Worm (Caenorhabditis elegans) whole organism, L1 larva: Measurements from ENCODE around the gene oatr-1.

Experiments
- C04F5.9 ChIP-seq: sonication (generic microtip); optimal IDR thresholded peaks from 2 replicates; lab custom pipeline; 2016; ENCODE audit warnings: missing genetic modification characterization, missing compliant biosample characterization
- F16B12.6 ChIP-seq: fragments of 150-350 bp; optimal IDR thresholded peaks from 2 replicates; lab custom pipeline; 2014; ENCODE audit warnings: missing biosample characterization, missing genetic modification characterization
- Y116A8C.19 ChIP-seq: sonication (generic microtip); optimal IDR thresholded peaks from 2 replicates; lab custom pipeline; 2016; ENCODE audit warnings: missing compliant biosample characterization, missing genetic modification characterization, borderline replicate concordance
- alr-1 ChIP-seq: fragments of 200-800 bp; sonication (Bioruptor generic); optimal IDR thresholded peaks from 2 replicates; lab custom pipeline; 2018; ENCODE audit warnings: borderline replicate concordance, mild to moderate bottlenecking, missing genetic modification characterization, missing compliant biosample characterization
- aly-2 ChIP-seq: fragments of 150-350 bp; optimal IDR thresholded peaks from 2 replicates; lab custom pipeline; 2014; ENCODE audit warnings: missing biosample characterization, missing genetic modification characterization
- blmp-1 ChIP-seq: fragments of 150-350 bp; optimal IDR thresholded peaks from 2 replicates; lab custom pipeline; 2014; ENCODE audit warnings: missing biosample characterization, missing genetic modification characterization
- ceh-63 ChIP-seq: fragments of 200-800 bp; sonication (Bioruptor generic); optimal IDR thresholded peaks from 2 replicates; lab custom pipeline; 2018; ENCODE audit warnings: mild to moderate bottlenecking, missing genetic modification characterization, missing compliant biosample characterization
- ceh-8 ChIP-seq: fragments of 200-800 bp; sonication (Bioruptor generic); optimal IDR thresholded peaks from 2 replicates; lab custom pipeline; 2018; ENCODE audit warnings: mild to moderate bottlenecking, missing genetic modification characterization, moderate library complexity, missing compliant biosample characterization
- ces-1 ChIP-seq: fragments of 150-350 bp; optimal IDR thresholded peaks from 2 replicates; lab custom pipeline; 2014; ENCODE audit warnings: missing biosample characterization, missing genetic modification reagents, missing genetic modification characterization
- dpl-1 ChIP-seq, 3 experiments: fragments of 150-350 bp in 2 of 3; sonication (generic microtip) in 1 of 3; optimal IDR thresholded peaks; 2 replicates each; lab custom pipeline; 2014 to 2017; ENCODE audit warnings: missing biosample characterization in 3 of 3, missing genetic modification characterization in 3 of 3, missing genetic modification reagents in 3 of 3
- efl-1 ChIP-seq, 4 experiments: fragments of 150-350 bp; optimal IDR thresholded peaks in 3 of 4; peaks in 1 of 4; 1 replicate in 1 of 4; 2 replicates in 3 of 4; lab custom pipeline; 2014; ENCODE audit warnings: missing biosample characterization in 2 of 4, missing genetic modification characterization in 2 of 4, missing genetic modification reagents in 2 of 4
- efl-3 ChIP-seq: fragments of 200-800 bp; sonication (Bioruptor generic); optimal IDR thresholded peaks from 2 replicates; lab custom pipeline; 2018; ENCODE audit warnings: mild to moderate bottlenecking, missing genetic modification characterization, missing compliant biosample characterization
- egl-13 ChIP-seq: sonication (generic microtip); optimal IDR thresholded peaks from 2 replicates; lab custom pipeline; 2016; ENCODE audit warnings: missing genotype, missing genetic modification reagents, missing genetic modification characterization, missing compliant biosample characterization
- egl-27 ChIP-seq, 2 experiments: fragments of 150-350 bp in 1 of 2; sonication (generic microtip); optimal IDR thresholded peaks; 3 replicates each; lab custom pipeline; 2017 to 2018; ENCODE audit warnings: missing biosample characterization in 2 of 2, missing genetic modification characterization in 2 of 2, missing genetic modification reagents in 2 of 2
- ets-5 ChIP-seq: fragments of 200-800 bp; sonication (Bioruptor generic); IDR thresholded peaks from 2 replicates; pipeline ENCODE4 v1.3.6; 2022; ENCODE audit warnings: missing genetic modification characterization, missing compliant biosample characterization
- fkh-8 ChIP-seq: sonication (generic microtip); optimal IDR thresholded peaks from 2 replicates; lab custom pipeline; 2016; ENCODE audit warnings: mild to moderate bottlenecking, missing genetic modification characterization, missing compliant biosample characterization
- hlh-4 ChIP-seq: sonication (generic microtip); optimal IDR thresholded peaks from 2 replicates; lab custom pipeline; 2016; ENCODE audit warnings: mild to moderate bottlenecking, missing genetic modification characterization, missing compliant biosample characterization
- hpl-2 ChIP-seq: fragments of 150-350 bp; optimal IDR thresholded peaks from 2 replicates; lab custom pipeline; 2014; ENCODE audit warnings: missing biosample characterization, missing genetic modification reagents, missing genetic modification characterization
- irx-1 ChIP-seq: sonication (generic microtip); optimal IDR thresholded peaks from 2 replicates; lab custom pipeline; 2016; ENCODE audit warnings: missing genetic modification characterization, missing compliant biosample characterization
- lin-13 ChIP-seq: fragments of 150-350 bp; optimal IDR thresholded peaks from 2 replicates; lab custom pipeline; 2014; ENCODE audit warnings: missing biosample characterization, missing genetic modification reagents, missing genetic modification characterization
- lin-14 ChIP-seq: fragments of 200-800 bp; sonication (Bioruptor generic); optimal IDR thresholded peaks from 2 replicates; lab custom pipeline; 2018; ENCODE audit warnings: mild to moderate bottlenecking, missing genetic modification characterization, moderate library complexity, missing compliant biosample characterization
- lin-15B ChIP-seq: fragments of 150-350 bp; sonication (generic microtip); optimal IDR thresholded peaks from 3 replicates; lab custom pipeline; 2014; ENCODE audit warnings: missing biosample characterization, missing genetic modification characterization
- lin-35 ChIP-seq, 2 experiments: fragments of 150-350 bp; optimal IDR thresholded peaks; 2 replicates each; lab custom pipeline; 2014; ENCODE audit warnings: missing biosample characterization in 2 of 2, missing genetic modification characterization in 2 of 2, missing genetic modification reagents in 2 of 2
- lir-3 ChIP-seq: sonication (generic microtip); optimal IDR thresholded peaks from 2 replicates; lab custom pipeline; 2016; ENCODE audit warnings: mild to moderate bottlenecking, missing genetic modification characterization, moderate library complexity, missing compliant biosample characterization; ENCODE audit not compliant: poor library complexity
- lsy-2 ChIP-seq, 2 experiments: fragments of 150-350 bp; optimal IDR thresholded peaks; 2 replicates each; lab custom pipeline; 2014; ENCODE audit warnings: missing biosample characterization in 2 of 2, missing genetic modification characterization in 2 of 2
- mab-9 ChIP-seq: fragments of 200-800 bp; sonication (Bioruptor generic); IDR thresholded peaks from 2 replicates; pipeline ENCODE4 v1.3.6; 2022; ENCODE audit warnings: missing genetic modification reagents, missing genetic modification characterization, missing compliant biosample characterization
- mdl-1 ChIP-seq, 2 experiments: fragments of 150-350 bp; optimal IDR thresholded peaks; 2 replicates each; lab custom pipeline; 2014 to 2017; ENCODE audit warnings: missing biosample characterization in 2 of 2, missing genetic modification characterization in 2 of 2, inconsistent platforms in 1 of 2
- mef-2 ChIP-seq: fragments of 150-350 bp; optimal IDR thresholded peaks from 2 replicates; lab custom pipeline; 2014; ENCODE audit warnings: missing biosample characterization, missing genetic modification characterization
- nhr-11 ChIP-seq: fragments of 150-350 bp; optimal IDR thresholded peaks from 2 replicates; lab custom pipeline; 2014; ENCODE audit warnings: missing biosample characterization, missing genetic modification characterization
- nhr-19 ChIP-seq: fragments of 200-800 bp; sonication (Bioruptor generic); conservative IDR thresholded peaks from 2 replicates; pipeline ENCODE4 v1.3.6; 2022; ENCODE audit warnings: missing genetic modification characterization, missing compliant biosample characterization
- nhr-28 ChIP-seq: fragments of 150-350 bp; optimal IDR thresholded peaks from 2 replicates; lab custom pipeline; 2014; ENCODE audit warnings: missing biosample characterization, missing genetic modification characterization
- nhr-47 ChIP-seq: sonication (generic microtip); optimal IDR thresholded peaks from 2 replicates; lab custom pipeline; 2016; ENCODE audit warnings: mild to moderate bottlenecking, missing genetic modification characterization, moderate library complexity, missing compliant biosample characterization
- nhr-77 ChIP-seq: fragments of 150-350 bp; optimal IDR thresholded peaks from 2 replicates; lab custom pipeline; 2014; ENCODE audit warnings: missing biosample characterization, missing genetic modification characterization
- nhr-84 ChIP-seq: sonication (generic microtip); optimal IDR thresholded peaks from 2 replicates; lab custom pipeline; 2017; ENCODE audit warnings: missing biosample characterization, missing genetic modification characterization
- nhr-85 ChIP-seq: sonication (generic microtip); peaks from one replicate; lab custom pipeline; 2016; ENCODE audit warnings: missing genetic modification characterization, inconsistent platforms, missing compliant biosample characterization
- nhr-90 ChIP-seq: sonication (generic microtip); optimal IDR thresholded peaks from 2 replicates; lab custom pipeline; 2016; ENCODE audit warnings: mild to moderate bottlenecking, missing genetic modification characterization, missing compliant biosample characterization; ENCODE audit not compliant: poor library complexity
- pag-3 ChIP-seq: sonication (generic microtip); optimal IDR thresholded peaks from 2 replicates; lab custom pipeline; 2017; ENCODE audit warnings: missing genetic modification characterization, mild to moderate bottlenecking, missing compliant biosample characterization, antibody characterized with exemption, borderline replicate concordance; ENCODE audit not compliant: insufficient read depth
- pqm-1 ChIP-seq: sonication (generic microtip); optimal IDR thresholded peaks from 3 replicates; lab custom pipeline; 2017; ENCODE audit warnings: missing biosample characterization, missing genetic modification characterization
- rnt-1 ChIP-seq: sonication (generic microtip); optimal IDR thresholded peaks from 2 replicates; lab custom pipeline; 2016; ENCODE audit warnings: mild to moderate bottlenecking, missing genetic modification characterization, moderate library complexity, missing compliant biosample characterization
- skn-1 ChIP-seq: fragments of 150-350 bp; optimal IDR thresholded peaks from 2 replicates; lab custom pipeline; 2014; ENCODE audit warnings: missing biosample characterization, missing genetic modification characterization
- sox-4 ChIP-seq: sonication (generic microtip); optimal IDR thresholded peaks from 2 replicates; lab custom pipeline; 2016; ENCODE audit warnings: missing genetic modification characterization, missing compliant biosample characterization
- swsn-7 ChIP-seq: sonication (generic microtip); optimal IDR thresholded peaks from 2 replicates; lab custom pipeline; 2016; ENCODE audit warnings: missing genetic modification characterization, missing compliant biosample characterization
- unc-86 ChIP-seq: sonication (generic microtip); optimal IDR thresholded peaks from 2 replicates; lab custom pipeline; 2016; ENCODE audit warnings: missing genetic modification characterization, missing compliant biosample characterization
- unc-98 ChIP-seq: fragments of 200-800 bp; sonication (Bioruptor generic); IDR thresholded peaks from 2 replicates; pipeline ENCODE4 v1.3.6; 2022; ENCODE audit warnings: missing genetic modification characterization, missing compliant biosample characterization
- xbp-1 ChIP-seq: sonication (generic microtip); optimal IDR thresholded peaks from 2 replicates; lab custom pipeline; 2016; ENCODE audit warnings: missing genetic modification characterization, missing compliant biosample characterization
- zag-1 ChIP-seq: fragments of 150-350 bp; optimal IDR thresholded peaks from 2 replicates; lab custom pipeline; 2014; ENCODE audit warnings: missing biosample characterization, missing genetic modification characterization
- ztf-11 ChIP-seq, 2 experiments: sonication (generic microtip); optimal IDR thresholded peaks; 2 replicates each; lab custom pipeline; 2016 to 2017; ENCODE audit warnings: missing genetic modification characterization in 2 of 2, missing biosample characterization in 1 of 2, missing compliant biosample characterization in 1 of 2

The oatr-1 gene

DNA sequence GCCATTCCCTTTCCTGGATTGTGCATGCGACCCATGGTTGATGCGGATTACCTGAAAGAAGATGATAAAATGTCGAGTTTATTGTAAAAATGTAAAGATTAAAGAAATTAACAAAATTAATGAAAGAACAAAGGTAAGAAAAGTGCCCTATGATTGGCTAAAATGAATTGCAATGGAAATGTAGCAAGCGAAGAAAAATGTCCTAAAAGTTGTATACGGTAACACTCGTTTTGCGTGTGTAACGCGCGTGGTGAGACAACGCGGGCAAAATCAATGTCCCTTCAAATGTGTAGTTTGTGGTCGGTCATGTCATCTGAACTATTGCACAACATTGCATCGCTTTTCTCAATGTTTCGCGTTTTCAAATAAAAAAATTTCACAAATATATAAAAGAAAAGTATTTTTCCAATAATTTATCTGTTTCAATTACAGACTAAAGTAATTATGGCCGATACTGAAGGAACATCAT lies 21.0 kb downstream of the oatr-1 start, which contains the start of the genes rps-13 and nfx-1 (continued):
- TF ChIP-seq nhr-90 = peak; percentile 66
- peak; percentile 76 for TF ChIP-seq F16B12.6 (tag; lab: Kevin White, UChicago)
- TF ChIP-seq aly-2 = no peak
- TF ChIP-seq Y116A8C.19 (tag; lab: Kevin White, UChicago) = no peak
- peak; percentile 55 for TF ChIP-seq lin-15B (tag; lab: Kevin White, UChicago)
- TF ChIP-seq pqm-1 (tag; lab: Kevin White, UChicago) = peak; percentile 6
- peak; percentile 86 for TF ChIP-seq lin-13
- TF ChIP-seq skn-1 = peak; percentile 92
- peak; percentile 89 for TF ChIP-seq nhr-85 (tag; lab: Kevin White, UChicago)
- no peak for TF ChIP-seq unc-98 (GFP tag; lab: Robert Waterston, UW)
- no peak for TF ChIP-seq ets-5 (GFP tag; lab: Robert Waterston, UW)
- no peak for TF ChIP-seq ces-1 (GFP tag; lab: Kevin White, UChicago)
- TF ChIP-seq ztf-11 (tag; optimal IDR thresholded peaks at IDR 0.05; lab: Kevin White, UChicago) = no peak
- no peak for TF ChIP-seq nhr-84
- TF ChIP-seq lir-3 (tag; lab: Kevin White, UChicago) = peak; percentile 65
- TF ChIP-seq egl-13 (tag; lab: Kevin White, UChicago) = peak; percentile 33
- no peak for TF ChIP-seq sox-4 (tag; lab: Kevin White, UChicago)
- peak; percentile 70 to 82 (median 77) for TF ChIP-seq dpl-1 (GFP tag; optimal IDR thresholded peaks at IDR 0.05; lab: Kevin White, UChicago)
- no peak for TF ChIP-seq egl-27 (tag; optimal IDR thresholded peaks at IDR 0.05; lab: Kevin White, UChicago)
- TF ChIP-seq unc-86 (tag; lab: Kevin White, UChicago) = peak; percentile 58
- TF ChIP-seq mef-2 = no peak
- TF ChIP-seq hlh-4 (tag; lab: Kevin White, UChicago) = no peak
- TF ChIP-seq irx-1 (tag; lab: Kevin White, UChicago) = peak; percentile 58
- TF ChIP-seq lin-14 (GFP tag; lab: Kevin White, UChicago) = peak; percentile 75
- peak; percentile 81 for TF ChIP-seq nhr-47 (tag; lab: Kevin White, UChicago)
- no peak for TF ChIP-seq nhr-28 (tag; lab: Kevin White, UChicago)
- peak; percentile 63 for TF ChIP-seq blmp-1
- TF ChIP-seq nhr-19 (GFP tag; lab: Robert Waterston, UW) = peak; percentile 84
- TF ChIP-seq ceh-8 (GFP tag; lab: Kevin White, UChicago) = no peak
- peak; percentile 62 for TF ChIP-seq fkh-8 (tag; lab: Kevin White, UChicago)
- TF ChIP-seq pag-3 (tag; lab: Kevin White, UChicago) = no peak

- TF ChIP-seq lin-15B (tag; lab: Kevin White, UChicago) (no peak), fkh-8 (tag; lab: Kevin White, UChicago) (no peak), alr-1 (tag; lab: Kevin White, UChicago) (no peak), nhr-90 (no peak), aly-2 (peak; percentile 42), nhr-77 (peak; percentile 0), ces-1 (GFP tag; lab: Kevin White, UChicago) (no peak), zag-1 (tag; lab: Kevin White, UChicago) (no peak), Y116A8C.19 (tag; lab: Kevin White, UChicago) (no peak), irx-1 (tag; lab: Kevin White, UChicago) (no peak), rnt-1 (tag; lab: Kevin White, UChicago) (no peak), ztf-11 (tag; optimal IDR thresholded peaks at IDR 0.05; lab: Kevin White, UChicago) (no peak), efl-1 (optimal IDR thresholded peaks at IDR 0.05; lab: Kevin White, UChicago) (no peak), efl-1 (GFP tag; optimal IDR thresholded peaks at IDR 0.05 in 1 of 2; lab: Kevin White, UChicago) (peak in 1 of 2 experiments; percentile 85), hpl-2 (no peak), ceh-8 (GFP tag; lab: Kevin White, UChicago) (no peak), xbp-1 (tag; lab: Kevin White, UChicago) (no peak), lsy-2 (tag; optimal IDR thresholded peaks at IDR 0.05; lab: Kevin White, UChicago) (peak in 1 of 2 experiments; percentile 71), lin-35 (GFP tag; optimal IDR thresholded peaks at IDR 0.05; lab: Kevin White, UChicago) (no peak), nhr-19 (GFP tag; lab: Robert Waterston, UW) (no peak), lin-14 (GFP tag; lab: Kevin White, UChicago) (no peak), swsn-7 (tag; lab: Kevin White, UChicago) (no peak), nhr-47 (tag; lab: Kevin White, UChicago) (no peak), nhr-11 (tag; lab: Kevin White, UChicago) (no peak), ceh-63 (GFP tag; lab: Kevin White, UChicago) (no peak), C04F5.9 (tag; lab: Kevin White, UChicago) (no peak), mab-9 (GFP tag; lab: Robert Waterston, UW) (no peak), nhr-85 (tag; lab: Kevin White, UChicago) (peak; percentile 42), efl-3 (GFP tag; lab: Kevin White, UChicago) (no peak), nhr-84 (no peak), mdl-1 (tag; optimal IDR thresholded peaks at IDR 0.05; lab: Kevin White, UChicago) (no peak)
Measured at ce11 chrIII:6373850-6374474, 22.0 kb downstream of the oatr-1 start.
